Worm (Caenorhabditis elegans) whole organism, L2 larva: Measurements from ENCODE around the gene Y73F8A.23.

Source experiments
- C34F6.9 ChIP-seq: fragments of 150-350 bp; optimal IDR thresholded peaks from 2 replicates; lab custom pipeline; 2014; ENCODE audit warnings: missing biosample characterization, missing genetic modification characterization
- R02D3.7 ChIP-seq: fragments of 150-350 bp; optimal IDR thresholded peaks from 2 replicates; lab custom pipeline; 2014; ENCODE audit warnings: missing biosample characterization, missing genetic modification characterization
- Y55F3AM.14 ChIP-seq: fragments of 200-800 bp; sonication (Bioruptor generic); optimal IDR thresholded peaks from 2 replicates; lab custom pipeline; 2018; ENCODE audit warnings: mild to moderate bottlenecking, missing genetic modification characterization, missing compliant biosample characterization
- ZK546.5 ChIP-seq: sonication (generic microtip); optimal IDR thresholded peaks from 2 replicates; lab custom pipeline; 2017; ENCODE audit warnings: missing biosample characterization, missing genetic modification characterization
- alr-1 ChIP-seq: fragments of 150-350 bp; optimal IDR thresholded peaks from 2 replicates; lab custom pipeline; 2014; ENCODE audit warnings: missing biosample characterization, missing genetic modification characterization
- blmp-1 ChIP-seq: sonication (generic microtip); optimal IDR thresholded peaks from 2 replicates; lab custom pipeline; 2017; ENCODE audit warnings: missing genetic modification characterization, mild to moderate bottlenecking, missing compliant biosample characterization, antibody characterized with exemption, moderate library complexity; ENCODE audit not compliant: insufficient read depth
- ceh-82 ChIP-seq: fragments of 150-350 bp; optimal IDR thresholded peaks from 2 replicates; lab custom pipeline; 2014; ENCODE audit warnings: missing biosample characterization, missing genetic modification characterization
- crh-2 ChIP-seq: sonication (generic microtip); optimal IDR thresholded peaks from 2 replicates; lab custom pipeline; 2017; ENCODE audit warnings: missing biosample characterization, missing genetic modification characterization
- egl-27 ChIP-seq: sonication (generic microtip); optimal IDR thresholded peaks from 3 replicates; lab custom pipeline; 2017; ENCODE audit warnings: missing biosample characterization, missing genetic modification reagents, missing genetic modification characterization
- elt-1 ChIP-seq: fragments of 150-350 bp; optimal IDR thresholded peaks from 2 replicates; lab custom pipeline; 2014; ENCODE audit warnings: missing biosample characterization, missing genetic modification characterization
- elt-3 ChIP-seq: sonication (generic microtip); optimal IDR thresholded peaks from 2 replicates; lab custom pipeline; 2017; ENCODE audit warnings: missing biosample characterization, missing genetic modification characterization
- fos-1 ChIP-seq: fragments of 150-350 bp; optimal IDR thresholded peaks from 2 replicates; lab custom pipeline; 2014; ENCODE audit warnings: missing biosample characterization, missing genetic modification characterization
- gmeb-1 ChIP-seq: fragments of 150-350 bp; optimal IDR thresholded peaks from 2 replicates; lab custom pipeline; 2014; ENCODE audit warnings: missing biosample characterization, missing genetic modification characterization
- lin-39 ChIP-seq: fragments of 150-350 bp; optimal IDR thresholded peaks from 2 replicates; lab custom pipeline; 2014; ENCODE audit warnings: missing biosample characterization, missing genetic modification reagents, missing genetic modification characterization
- lsy-2 ChIP-seq, 2 experiments: fragments of 150-350 bp in 1 of 2; sonication (generic microtip) in 1 of 2; optimal IDR thresholded peaks; 2 replicates each; lab custom pipeline; 2014 to 2017; ENCODE audit warnings: missing biosample characterization in 2 of 2, missing genetic modification characterization in 2 of 2
- mdl-1 ChIP-seq, 2 experiments: fragments of 150-350 bp in 1 of 2; sonication (generic microtip) in 1 of 2; optimal IDR thresholded peaks; 2 replicates each; lab custom pipeline; 2017; ENCODE audit warnings: missing biosample characterization in 2 of 2, missing genetic modification characterization in 2 of 2
- nhr-10 ChIP-seq: sonication (generic microtip); optimal IDR thresholded peaks from 2 replicates; lab custom pipeline; 2017; ENCODE audit warnings: missing biosample characterization, missing genetic modification characterization
- nhr-11 ChIP-seq: fragments of 150-350 bp; optimal IDR thresholded peaks from 2 replicates; lab custom pipeline; 2014; ENCODE audit warnings: missing biosample characterization, missing genetic modification characterization
- nhr-21 ChIP-seq: fragments of 150-350 bp; optimal IDR thresholded peaks from 2 replicates; lab custom pipeline; 2014; ENCODE audit warnings: missing biosample characterization, missing genetic modification characterization
- nhr-23 ChIP-seq: fragments of 150-350 bp; optimal IDR thresholded peaks from 2 replicates; lab custom pipeline; 2014; ENCODE audit warnings: missing biosample characterization, missing genetic modification reagents, missing genetic modification characterization
- nhr-237 ChIP-seq: fragments of 150-350 bp; optimal IDR thresholded peaks from 2 replicates; lab custom pipeline; 2014; ENCODE audit warnings: missing biosample characterization, missing genetic modification characterization
- nhr-25 ChIP-seq: fragments of 150-350 bp; sonication (generic microtip); optimal IDR thresholded peaks from 3 replicates; lab custom pipeline; 2014; ENCODE audit warnings: missing biosample characterization, missing genetic modification characterization
- nhr-6 ChIP-seq: fragments of 150-350 bp; optimal IDR thresholded peaks from 2 replicates; lab custom pipeline; 2014; ENCODE audit warnings: missing biosample characterization, missing genetic modification characterization
- nhr-77 ChIP-seq: fragments of 150-350 bp; optimal IDR thresholded peaks from 2 replicates; lab custom pipeline; 2014; ENCODE audit warnings: missing biosample characterization, missing genetic modification characterization
- sem-4 ChIP-seq: fragments of 150-350 bp; optimal IDR thresholded peaks from 2 replicates; lab custom pipeline; 2014; ENCODE audit warnings: missing biosample characterization, missing genetic modification reagents, missing genetic modification characterization
- sma-3 ChIP-seq: sonication (generic microtip); optimal IDR thresholded peaks from 2 replicates; lab custom pipeline; 2016; ENCODE audit warnings: missing genetic modification reagents, missing genetic modification characterization, missing compliant biosample characterization
- sma-9 ChIP-seq, 2 experiments: fragments of 150-350 bp in 1 of 2; sonication (generic microtip) in 1 of 2; optimal IDR thresholded peaks; 2 replicates each; lab custom pipeline; 2014 to 2016; ENCODE audit warnings: missing genetic modification characterization in 2 of 2, mild to moderate bottlenecking in 1 of 2, missing biosample characterization in 1 of 2, missing compliant biosample characterization in 1 of 2, missing genetic modification reagents in 1 of 2, moderate library complexity in 1 of 2
- snpc-4 ChIP-seq: fragments of 150-350 bp; optimal IDR thresholded peaks from 2 replicates; lab custom pipeline; 2014; ENCODE audit warnings: missing biosample characterization, missing genetic modification characterization
- unc-55 ChIP-seq: fragments of 150-350 bp; sonication (generic microtip); optimal IDR thresholded peaks from 3 replicates; lab custom pipeline; 2014; ENCODE audit warnings: missing biosample characterization, missing genetic modification reagents, missing genetic modification characterization

The Y73F8A.23 gene

ce11 chrIV:15453137-15453788 is 8.9 kb upstream of the Y73F8A.23 start, which contains the start of gene gtf-2H4:
Gene gtf-2H4, minus strand, starts transcription at chrIV:15453187.
- TF ChIP-seq nhr-237 (tag; lab: Kevin White, UChicago) (no peak), sma-3 (GFP tag; lab: Kevin White, UChicago) (no peak), Y55F3AM.14 (no peak), egl-27 (tag; lab: Kevin White, UChicago) (no peak)
- TF ChIP-seq, all 48 proteins: peak for 0

- TF ChIP-seq ceh-82 (no peak), ZK546.5 (tag; lab: Kevin White, UChicago) (no peak), nhr-23 (tag; lab: Kevin White, UChicago) (no peak), unc-55 (GFP tag; lab: Kevin White, UChicago) (no peak), sma-3 (GFP tag; lab: Kevin White, UChicago) (no peak), alr-1 (tag; lab: Kevin White, UChicago) (no peak), sem-4 (no peak)
- TF ChIP-seq, all 48 proteins: peak for 0
Observed at ce11 chrIV:15441308-15441707, 3.1 kb downstream of the Y73F8A.23 start, which contains the start of gene Y73F8A.22. Gene Y73F8A.22, minus strand, starts transcription at chrIV:15441408.

DNA sequence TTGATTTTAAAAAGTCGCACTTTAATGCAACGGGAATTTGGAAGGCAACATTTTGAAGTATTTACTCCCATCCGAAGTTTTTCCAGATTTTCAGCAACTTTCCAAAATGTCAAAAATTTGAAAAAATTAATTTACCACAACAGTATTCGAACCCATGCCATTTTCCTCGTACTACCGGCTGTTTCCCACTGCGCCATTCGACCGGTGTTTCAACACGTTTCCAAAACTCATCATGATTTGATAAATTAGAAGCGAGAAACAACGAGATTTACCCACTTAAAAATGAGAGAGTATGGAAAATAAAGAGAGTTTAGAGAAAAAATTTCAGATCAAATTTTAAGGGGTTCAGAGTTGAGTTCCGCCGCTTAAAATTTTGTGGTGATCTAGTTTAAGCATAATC is 10.6 kb downstream of the Y73F8A.23 start:
- TF ChIP-seq nhr-21 (tag; lab: Kevin White, UChicago), result no peak
- TF ChIP-seq nhr-25 (tag; lab: Kevin White, UChicago), result peak; percentile 52
- TF ChIP-seq, all 48 proteins: peak for 1

- TF ChIP-seq ZK546.5 (tag; lab: Kevin White, UChicago) (no peak), crh-2 (tag; lab: Kevin White, UChicago) (no peak), nhr-21 (tag; lab: Kevin White, UChicago) (no peak), sma-9 (GFP tag; optimal IDR thresholded peaks at IDR 0.05; lab: Kevin White, UChicago) (no peak), sma-9 (tag; optimal IDR thresholded peaks at IDR 0.05; lab: Kevin White, UChicago) (no peak), Y55F3AM.14 (no peak)
- TF ChIP-seq, all 48 proteins: peak for 0
Observed at ce11 chrIV:15402565-15402964, 41.8 kb downstream of the Y73F8A.23 start.

DNA sequence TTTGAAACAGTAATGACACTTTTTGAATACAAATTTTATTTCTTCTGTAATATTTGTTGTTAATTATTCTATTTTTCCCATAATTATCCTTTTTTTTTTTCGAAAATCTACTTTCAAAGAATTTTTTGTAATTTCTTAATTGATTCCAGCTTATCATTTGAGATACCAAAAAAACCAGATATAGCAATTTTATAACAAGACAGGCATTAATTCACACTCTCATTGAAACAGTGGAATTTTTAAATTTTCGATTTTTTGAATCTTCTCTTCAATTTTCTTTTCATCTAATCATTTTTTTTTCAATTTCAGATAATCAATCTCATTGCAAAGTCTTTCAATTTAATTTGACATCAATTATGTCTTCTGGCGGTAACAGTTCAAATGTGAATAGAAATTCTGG is 44.4 kb downstream of the Y73F8A.23 start, which contains the start of gene nhr-5:
nhr-5 (plus strand) TSS at position 301 of the 400 bp plus-strand sequence.
- TF ChIP-seq nhr-10 (tag; lab: Kevin White, UChicago), result no peak
- no peak for TF ChIP-seq nhr-77 (tag; lab: Kevin White, UChicago)
- TF ChIP-seq alr-1 (tag; lab: Kevin White, UChicago), result no peak
- no peak for TF ChIP-seq snpc-4 (tag; lab: Kevin White, UChicago)
- TF ChIP-seq ceh-82, result no peak
- TF ChIP-seq crh-2 (tag; lab: Kevin White, UChicago), result no peak
- no peak for TF ChIP-seq elt-1 (tag; lab: Kevin White, UChicago)
- TF ChIP-seq gmeb-1 (tag; lab: Kevin White, UChicago), result no peak
- no peak for TF ChIP-seq nhr-11 (tag; lab: Kevin White, UChicago)
- TF ChIP-seq elt-3, result no peak

ce11 chrIV:15398643-15399042 is 45.7 kb downstream of the Y73F8A.23 start:
- no peak for TF ChIP-seq R02D3.7 (tag; lab: Kevin White, UChicago)
- peak in 1 of 2 experiments; percentile 42 for TF ChIP-seq lsy-2 (tag; optimal IDR thresholded peaks at IDR 0.05; lab: Kevin White, UChicago)
- TF ChIP-seq blmp-1, result peak; percentile 73
- no peak for TF ChIP-seq elt-3
- TF ChIP-seq gmeb-1 (tag; lab: Kevin White, UChicago), result peak; percentile 69
- no peak for TF ChIP-seq mdl-1 (tag; optimal IDR thresholded peaks at IDR 0.05; lab: Kevin White, UChicago)
- no peak for TF ChIP-seq C34F6.9 (tag; lab: Kevin White, UChicago)
- TF ChIP-seq nhr-21 (tag; lab: Kevin White, UChicago), result peak; percentile 83
- TF ChIP-seq egl-27 (tag; lab: Kevin White, UChicago), result peak; percentile 56
- TF ChIP-seq nhr-6 (tag; lab: Kevin White, UChicago), result no peak
- peak; percentile 25 for TF ChIP-seq fos-1 (tag; lab: Kevin White, UChicago)
- TF ChIP-seq sma-3 (GFP tag; lab: Kevin White, UChicago), result peak; percentile 73
- TF ChIP-seq sma-9 (GFP tag; optimal IDR thresholded peaks at IDR 0.05; lab: Kevin White, UChicago), result peak; percentile 62
- no peak for TF ChIP-seq sma-9 (tag; optimal IDR thresholded peaks at IDR 0.05; lab: Kevin White, UChicago)
- no peak for TF ChIP-seq lin-39
- peak; percentile 33 for TF ChIP-seq crh-2 (tag; lab: Kevin White, UChicago)
- TF ChIP-seq nhr-25 (tag; lab: Kevin White, UChicago), result peak; percentile 86
- TF ChIP-seq, all 48 proteins: peak for 10
